Worm (Caenorhabditis elegans) whole organism, L3 larva: Measurements from ENCODE around the gene nhr-98.

Experiments used
- ama-1 ChIP-seq: fragments of 150-350 bp; optimal IDR thresholded peaks from 2 replicates; lab custom pipeline; 2018
- nhr-11 ChIP-seq: fragments of 150-350 bp; optimal IDR thresholded peaks from 2 replicates; lab custom pipeline; 2014; ENCODE audit warnings: missing biosample characterization, missing genetic modification characterization
- ztf-4 ChIP-seq: fragments of 150-350 bp; optimal IDR thresholded peaks from 2 replicates; lab custom pipeline; 2014; ENCODE audit warnings: missing biosample characterization, missing genetic modification characterization

- no peak for TF ChIP-seq nhr-11 (tag; lab: Kevin White, UChicago)
- no peak for TF ChIP-seq ztf-4
- TF ChIP-seq ama-1 (lab: Kevin White, UChicago), result no peak
These were observed 34.3 kb downstream of the nhr-98 start for ce11 chrV:487980-488379.
